Worm (Caenorhabditis elegans) whole organism, midembryonic: ENCODE measurements around the gene folt-3.

Experiments
- T22C8.4 ChIP-seq: fragments of 200-800 bp; sonication (Bioruptor generic); IDR thresholded peaks from 2 replicates; pipeline ENCODE4 v1.3.6; 2022; ENCODE audit warnings: missing genetic modification characterization, missing compliant biosample characterization
- cog-1 ChIP-seq: sonication (generic microtip); optimal IDR thresholded peaks from 2 replicates; lab custom pipeline; 2016; ENCODE audit warnings: missing genetic modification characterization, missing compliant biosample characterization
- klf-2 ChIP-seq: fragments of 200-800 bp; sonication (Bioruptor generic); conservative IDR thresholded peaks from 2 replicates; pipeline ENCODE4 v1.3.6; 2022; ENCODE audit warnings: missing genetic modification reagents, missing genetic modification characterization, missing compliant biosample characterization
- med-1 ChIP-seq: sonication (generic microtip); optimal IDR thresholded peaks from 2 replicates; lab custom pipeline; 2017; ENCODE audit warnings: missing genetic modification characterization, mild to moderate bottlenecking, missing compliant biosample characterization, antibody characterized with exemption, missing genetic modification reagents; ENCODE audit not compliant: insufficient read depth
- ref-1 ChIP-seq: fragments of 200-800 bp; sonication (Bioruptor generic); conservative IDR thresholded peaks from 2 replicates; pipeline ENCODE4 v1.3.6; 2022; ENCODE audit warnings: missing genetic modification reagents, missing genetic modification characterization, missing compliant biosample characterization

- TF ChIP-seq T22C8.4 (GFP tag; lab: Robert Waterston, UW) (no peak), klf-2 (GFP tag; lab: Robert Waterston, UW) (no peak), ref-1 (GFP tag; lab: Robert Waterston, UW) (no peak), med-1 (no peak), cog-1 (tag; lab: Kevin White, UChicago) (no peak)
Measured at ce11 chrV:7555875-7556274, 53.7 kb downstream of the folt-3 start.
